Fruit fly (Drosophila melanogaster) whole organism, wandering third instar larva: Measurements from ENCODE around the gene Tk.

Experiments used
- Abd-B ChIP-seq: fragments of >200 bp; optimal IDR thresholded peaks from 2 replicates; lab custom pipeline; 2017; ENCODE audit warnings: missing biosample characterization, missing genetic modification characterization
- CG32264 ChIP-seq: fragments of 200-800 bp; sonication (Bioruptor generic); optimal IDR thresholded peaks from 2 replicates; lab custom pipeline; 2016; ENCODE audit warnings: missing biosample characterization, missing genetic modification characterization
- CG9705 ChIP-seq: fragments of 200-800 bp; sonication (Bioruptor generic); optimal IDR thresholded peaks from 2 replicates; lab custom pipeline; 2018; ENCODE audit warnings: missing biosample characterization, mild to moderate bottlenecking, missing genetic modification characterization
- CrebA ChIP-seq: fragments of 200-800 bp; sonication (Bioruptor generic); optimal IDR thresholded peaks from 2 replicates; lab custom pipeline; 2016; ENCODE audit warnings: missing biosample characterization, mild to moderate bottlenecking, missing genetic modification characterization, borderline replicate concordance
- Dif ChIP-seq: fragments of 200-275, 200-300 bp; sonication (Bioruptor generic); optimal IDR thresholded peaks from 2 replicates; lab custom pipeline; 2018; ENCODE audit warnings: missing biosample characterization, missing genetic modification characterization; ENCODE audit not compliant: partially characterized antibody
- Hnf4 ChIP-seq: fragments of 200-800 bp; sonication (Bioruptor generic); optimal IDR thresholded peaks from 2 replicates; lab custom pipeline; 2016; ENCODE audit warnings: missing biosample characterization, mild to moderate bottlenecking, missing genetic modification characterization
- Hr78 ChIP-seq: fragments of >200 bp; optimal IDR thresholded peaks from 2 replicates; lab custom pipeline; 2017; ENCODE audit warnings: missing biosample characterization, missing genetic modification characterization
- Jra ChIP-seq: sonication (Bioruptor generic); optimal IDR thresholded peaks from 2 replicates; lab custom pipeline; 2016; ENCODE audit warnings: missing biosample characterization, missing genetic modification characterization
- Mio ChIP-seq: sonication (Bioruptor generic); optimal IDR thresholded peaks from 2 replicates; lab custom pipeline; 2016; ENCODE audit warnings: missing biosample characterization, missing genetic modification characterization
- N ChIP-seq: fragments of >200 bp; optimal IDR thresholded peaks from 2 replicates; lab custom pipeline; 2018; ENCODE audit warnings: missing biosample characterization, missing external identifiers, missing genetic modification characterization
- Rel ChIP-seq, 2 experiments: fragments of 200-800 bp; sonication (Bioruptor generic) in 1 of 2; optimal IDR thresholded peaks; 2 replicates in 1 of 2; 3 replicates in 1 of 2; lab custom pipeline; 2016 to 2019; ENCODE audit warnings: mild to moderate bottlenecking in 2 of 2, missing biosample characterization in 2 of 2, missing genetic modification characterization in 2 of 2, moderate library complexity in 1 of 2
- Vsx2 ChIP-seq: fragments of 200-300, 225-300 bp; sonication (Bioruptor generic); optimal IDR thresholded peaks from 2 replicates; lab custom pipeline; 2018; ENCODE audit warnings: missing biosample characterization, missing genetic modification characterization; ENCODE audit not compliant: partially characterized antibody
- br ChIP-seq: fragments of 200-800 bp; sonication (Bioruptor generic); optimal IDR thresholded peaks from 2 replicates; lab custom pipeline; 2016; ENCODE audit warnings: missing biosample characterization, missing genetic modification characterization
- dl ChIP-seq, 2 experiments: fragments of 175-275, 200-275 bp in 1 of 2; fragments of 200-275 bp in 1 of 2; sonication (Bioruptor generic); optimal IDR thresholded peaks; lab custom pipeline; 2018; ENCODE audit warnings: mild to moderate bottlenecking in 2 of 2, missing biosample characterization in 2 of 2, missing genetic modification characterization in 2 of 2, moderate library complexity in 2 of 2; ENCODE audit not compliant: partially characterized antibody in 2 of 2, insufficient read depth in 1 of 2
- dsf ChIP-seq: sonication (Bioruptor generic); optimal IDR thresholded peaks from 2 replicates; lab custom pipeline; 2016; ENCODE audit warnings: missing biosample characterization, missing genetic modification characterization, borderline replicate concordance
- foxo ChIP-seq, 2 experiments: fragments of 200-800 bp; sonication (Bioruptor generic); optimal IDR thresholded peaks; 2 replicates in 1 of 2; 3 replicates in 1 of 2; lab custom pipeline; 2016 to 2017; ENCODE audit warnings: missing biosample characterization in 2 of 2, missing genetic modification characterization in 2 of 2
- h ChIP-seq: fragments of 200-800 bp; sonication (Bioruptor generic); optimal IDR thresholded peaks from 3 replicates; lab custom pipeline; 2016; ENCODE audit warnings: missing biosample characterization, mild to moderate bottlenecking, missing genetic modification characterization
- lola ChIP-seq: fragments of >200 bp; optimal IDR thresholded peaks from 2 replicates; lab custom pipeline; 2017; ENCODE audit warnings: missing biosample characterization, missing genetic modification characterization
- pan ChIP-seq: fragments of >200 bp; optimal IDR thresholded peaks from 2 replicates; lab custom pipeline; 2017
- sage ChIP-seq: fragments of 200-800 bp; sonication (Bioruptor generic); optimal IDR thresholded peaks from 2 replicates; lab custom pipeline; 2016; ENCODE audit warnings: missing biosample characterization, mild to moderate bottlenecking, missing genetic modification characterization
- tai ChIP-seq: sonication (Bioruptor generic); optimal IDR thresholded peaks from 2 replicates; lab custom pipeline; 2016; ENCODE audit warnings: missing biosample characterization, missing genetic modification characterization
- usp ChIP-seq: fragments of >200 bp; optimal IDR thresholded peaks from 2 replicates; lab custom pipeline; 2017; ENCODE audit warnings: missing biosample characterization, missing genetic modification characterization
- woc ChIP-seq: sonication (Bioruptor generic); optimal IDR thresholded peaks from 2 replicates; lab custom pipeline; 2016; ENCODE audit warnings: missing biosample characterization, mild to moderate bottlenecking, missing genetic modification characterization

Tk gene

DNA sequence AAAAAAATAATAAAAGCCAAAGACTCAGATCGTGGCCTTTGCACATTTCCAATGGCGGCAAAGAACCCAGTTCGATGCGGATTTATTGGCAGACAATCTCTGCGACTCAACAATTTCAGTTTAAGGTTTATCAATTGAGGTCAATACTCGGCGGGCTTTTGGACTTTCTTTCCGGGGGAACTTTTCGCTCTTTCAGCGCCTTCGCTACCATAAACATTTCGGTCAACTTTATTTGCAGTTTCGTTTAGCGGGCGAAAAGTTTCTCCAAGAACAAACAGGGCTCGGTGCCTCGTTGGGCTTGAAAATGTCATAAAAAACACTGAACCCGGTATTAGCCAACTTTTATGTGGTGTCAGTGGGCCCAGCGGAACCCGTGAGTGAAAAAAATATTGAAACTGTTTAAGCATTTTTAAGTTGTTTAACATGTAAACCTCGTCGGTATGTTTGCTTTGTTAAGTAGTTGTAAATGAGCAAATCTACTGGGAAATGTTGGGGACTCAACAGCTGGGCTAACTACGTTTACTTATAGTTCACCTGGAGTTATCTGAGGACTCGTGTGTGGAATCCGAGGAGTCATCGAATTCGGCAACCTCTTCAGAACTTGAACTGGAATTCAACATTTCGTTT is 13.6 kb downstream of the Tk start:
- TF ChIP-seq Rel (GFP tag; optimal IDR thresholded peaks at IDR 0.05; lab: Kevin White, UChicago) (no peak), Rel (tag; optimal IDR thresholded peaks at IDR 0.05; lab: Kevin White, UChicago) (peak; percentile 59), br (GFP tag; lab: Kevin White, UChicago) (no peak)

DNA sequence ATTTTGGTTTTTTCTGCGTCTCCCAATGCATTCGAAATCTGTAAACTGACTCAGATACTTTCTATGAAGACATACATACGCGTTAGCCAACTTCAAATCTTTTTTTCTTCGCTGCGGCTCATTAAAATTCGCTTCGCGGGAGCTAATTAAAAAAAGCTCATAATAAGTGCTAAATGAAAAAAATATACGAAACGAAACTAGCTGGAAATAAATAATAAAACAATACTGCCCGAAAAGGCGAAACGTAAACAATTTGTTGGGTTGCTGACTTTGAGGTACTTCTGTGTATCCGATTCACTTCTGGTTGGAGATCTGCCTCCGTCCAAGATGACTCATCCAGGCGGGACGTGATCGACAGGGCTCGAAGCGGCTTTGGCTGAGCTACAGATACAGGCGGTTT is 15.3 kb downstream of the Tk start:
- TF ChIP-seq dsf (GFP tag; lab: Kevin White, UChicago) (no peak), Vsx2 (GFP tag; lab: Kevin White, UChicago) (no peak), sage (GFP tag; lab: Kevin White, UChicago) (no peak), foxo (GFP tag; optimal IDR thresholded peaks at IDR 0.05; lab: Kevin White, UChicago) (no peak), Hr78 (GFP tag; lab: Kevin White, UChicago) (no peak), Abd-B (GFP tag; lab: Kevin White, UChicago) (no peak), CG32264 (GFP tag; lab: Kevin White, UChicago) (no peak), dl (GFP tag; optimal IDR thresholded peaks at IDR 0.05; lab: Kevin White, UChicago; ENCODE audit: insufficient read depth in 1 of 2, partially characterized antibody in 2 of 2) (no peak), Jra (GFP tag; lab: Kevin White, UChicago) (no peak), CG9705 (GFP tag; lab: Kevin White, UChicago) (no peak), br (GFP tag; lab: Kevin White, UChicago) (no peak), woc (GFP tag; lab: Kevin White, UChicago) (no peak), Mio (GFP tag; lab: Kevin White, UChicago) (no peak)

DNA sequence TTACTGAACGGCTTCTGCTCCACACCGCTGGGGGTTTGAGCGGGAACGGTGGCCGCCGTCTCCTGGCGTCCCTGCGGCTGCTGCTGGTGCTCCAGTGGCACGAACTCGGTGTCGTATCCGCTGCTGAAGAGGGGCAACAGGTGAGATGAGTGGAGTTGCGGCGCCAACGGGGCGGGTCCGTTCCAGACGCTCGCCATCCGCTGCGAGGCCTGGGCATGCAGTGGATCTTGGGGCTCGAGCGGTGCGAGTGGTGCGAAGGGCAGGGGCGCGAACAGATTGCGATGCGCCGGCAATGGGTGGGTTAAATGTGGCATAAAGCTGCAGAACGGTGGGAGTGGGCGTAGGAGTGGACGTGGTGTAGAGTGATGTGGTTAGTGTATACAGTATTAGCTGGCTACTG is 16.1 kb downstream of the Tk start:
- TF ChIP-seq foxo (GFP tag; optimal IDR thresholded peaks at IDR 0.05; lab: Kevin White, UChicago): no peak
- no peak for TF ChIP-seq h
- TF ChIP-seq pan: no peak
- no peak for TF ChIP-seq N
- no peak for TF ChIP-seq CrebA
- TF ChIP-seq usp (GFP tag; lab: Kevin White, UChicago): no peak
- TF ChIP-seq tai (GFP tag; lab: Kevin White, UChicago): no peak
- no peak for TF ChIP-seq Mio (GFP tag; lab: Kevin White, UChicago)
- TF ChIP-seq Abd-B (GFP tag; lab: Kevin White, UChicago): no peak
- no peak for TF ChIP-seq lola (GFP tag; lab: Kevin White, UChicago)
- TF ChIP-seq Hnf4 (GFP tag; lab: Kevin White, UChicago): no peak
- TF ChIP-seq, all 38 proteins: peak for 0

DNA sequence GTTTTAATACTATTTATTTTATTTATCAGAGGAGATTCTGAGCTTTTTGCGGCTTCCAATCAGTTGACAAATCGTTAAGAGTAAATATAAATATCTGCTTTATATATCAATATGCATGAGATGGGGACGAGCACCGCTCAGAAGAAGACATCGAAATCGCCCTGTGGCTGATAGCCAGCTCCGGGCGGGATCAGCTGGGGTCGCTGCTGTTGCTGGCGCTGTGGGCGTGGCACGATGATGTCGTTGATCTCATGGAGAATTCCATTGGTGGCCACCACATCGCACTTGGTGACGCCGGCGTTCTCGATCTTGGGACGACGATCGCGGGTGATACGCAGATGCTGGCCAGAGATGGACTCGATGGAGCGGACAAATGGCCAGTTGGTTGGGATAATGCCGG is 20.4 kb downstream of the Tk start:
- TF ChIP-seq Dif (GFP tag; lab: Kevin White, UChicago) (peak; percentile 48), sage (GFP tag; lab: Kevin White, UChicago) (no peak)

DNA sequence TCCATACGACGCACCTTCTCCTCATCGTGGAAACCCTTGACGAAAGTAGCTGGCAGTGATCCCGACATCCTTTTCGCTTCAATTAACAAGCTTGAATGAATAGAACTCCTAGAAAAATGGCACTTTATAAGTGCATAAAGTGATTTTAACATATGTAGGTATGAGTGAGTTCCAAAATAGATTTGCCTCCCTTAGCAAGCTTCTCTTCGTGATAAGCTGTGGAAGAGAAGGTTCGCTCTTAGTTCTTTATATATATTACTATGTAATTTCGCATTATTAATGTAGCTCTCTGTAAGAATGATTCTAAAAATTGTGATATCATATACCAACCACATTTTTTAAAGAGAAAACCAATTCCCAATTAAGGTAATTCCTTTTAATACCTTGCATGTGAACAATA is 20.8 kb downstream of the Tk start, which contains the start of gene CG3397:
Gene CG3397, minus strand, starts transcription at position 101 of the 400 bp plus-strand sequence.
- TF ChIP-seq Rel (GFP tag; optimal IDR thresholded peaks at IDR 0.05; lab: Kevin White, UChicago) (no peak), Rel (tag; optimal IDR thresholded peaks at IDR 0.05; lab: Kevin White, UChicago) (no peak), sage (GFP tag; lab: Kevin White, UChicago) (peak; percentile 16), tai (GFP tag; lab: Kevin White, UChicago) (no peak), usp (GFP tag; lab: Kevin White, UChicago) (no peak), h (no peak)

DNA sequence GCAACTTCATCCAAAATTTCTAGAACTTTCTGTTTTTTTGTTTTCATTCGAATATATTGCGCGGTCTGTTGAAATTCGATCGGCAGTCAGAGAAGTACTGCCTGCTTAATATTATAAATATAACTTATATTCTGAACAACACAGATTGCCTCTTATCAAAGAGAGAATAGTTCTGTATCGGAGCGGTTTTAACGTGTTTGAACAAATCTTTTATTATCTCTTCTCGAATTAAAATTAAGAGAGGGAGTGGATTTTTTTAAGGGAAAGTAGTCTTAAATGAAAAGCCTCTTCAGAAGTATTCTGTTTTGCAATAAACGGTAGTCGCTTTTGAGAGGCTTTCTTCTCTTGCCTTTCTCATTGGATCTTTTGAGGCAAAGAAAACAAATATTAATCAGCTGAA is 22.7 kb downstream of the Tk start:
- TF ChIP-seq CG32264 (GFP tag; lab: Kevin White, UChicago) (no peak), CrebA (peak; percentile 21)

DNA sequence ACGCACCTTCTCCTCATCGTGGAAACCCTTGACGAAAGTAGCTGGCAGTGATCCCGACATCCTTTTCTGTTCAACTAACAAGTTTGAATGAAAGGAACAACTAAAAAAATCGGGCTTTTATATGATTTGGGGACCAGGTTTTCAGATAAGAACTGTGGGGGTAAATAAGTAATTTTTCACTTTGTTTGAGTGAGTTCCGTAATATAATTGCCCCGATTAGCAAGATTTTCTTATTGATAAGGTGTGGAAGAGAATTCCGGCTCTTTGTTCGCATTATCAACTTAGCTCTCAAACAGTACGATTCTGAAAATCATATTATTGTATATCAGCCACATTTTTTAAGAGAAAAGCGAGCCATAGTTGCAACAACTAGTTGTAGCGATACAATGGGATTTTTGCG is 23.3 kb downstream of the Tk start, which contains the start of gene CG12224:
Gene CG12224, minus strand, starts transcription at position 101 of the 400 bp plus-strand sequence.
- TF ChIP-seq woc (GFP tag; lab: Kevin White, UChicago): no peak
